Worm (Caenorhabditis elegans): ENCODE results near the gene srh-255.

DNA sequence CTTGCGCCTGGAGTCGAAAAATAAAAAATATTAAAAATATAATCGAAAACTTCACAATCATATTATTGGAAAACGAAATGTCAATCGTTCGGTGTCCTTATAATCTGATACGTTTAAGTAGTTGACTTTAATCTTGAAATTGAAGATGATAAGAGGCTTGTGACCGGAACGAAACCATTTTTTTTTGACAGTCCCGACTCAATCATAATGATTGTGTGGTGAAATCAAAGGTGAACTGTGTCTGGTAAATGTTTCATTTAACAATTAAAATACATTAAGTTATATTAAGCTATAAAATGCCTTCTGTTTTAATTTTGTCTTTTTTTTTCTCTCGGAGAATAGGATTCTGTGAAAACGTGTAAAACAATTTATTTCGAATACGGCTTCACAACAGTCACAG is 13.1 kb downstream of the srh-255 start, which contains the start of gene T05E12.3:
- no peak for TF ChIP-seq dve-1 (tag; optimal IDR thresholded peaks at IDR 0.05)
- TF ChIP-seq F13H6.1 (tag; optimal IDR thresholded peaks at IDR 0.05): no peak
- no peak for TF ChIP-seq ama-1 (optimal IDR thresholded peaks at IDR 0.05)
- no peak for TF ChIP-seq elt-4 (tag; optimal IDR thresholded peaks at IDR 0.05)
